Fruit fly (Drosophila melanogaster) whole organism, embryonic: ENCODE results near the gene Enoph.

Experiments used
- Abd-B ChIP-seq: fragments of 200-800 bp; sonication (Bioruptor generic); optimal IDR thresholded peaks from 2 replicates; lab custom pipeline; 2018; ENCODE audit warnings: missing biosample characterization, mild to moderate bottlenecking, missing genetic modification characterization, moderate library complexity
- Atf6 ChIP-seq: fragments of 200-800 bp; sonication (Bioruptor generic); IDR thresholded peaks from 2 replicates; pipeline ENCODE4 v1.3.6; 2022; ENCODE audit warnings: missing biosample characterization, missing genetic modification characterization
- CG10654 ChIP-seq: fragments of 200-800 bp; sonication (Bioruptor generic); optimal IDR thresholded peaks from 2 replicates; lab custom pipeline; 2016; ENCODE audit warnings: missing biosample characterization, missing genetic modification characterization
- CG10959 ChIP-seq: fragments of 200-800 bp; sonication (Bioruptor generic); IDR thresholded peaks from 2 replicates; pipeline ENCODE4 v1.3.6; 2022; ENCODE audit warnings: missing biosample characterization, missing genetic modification characterization
- CG11085 ChIP-seq: fragments of 200-800 bp; sonication (Bioruptor generic); IDR thresholded peaks from 2 replicates; pipeline ENCODE4 v1.3.6; 2022; ENCODE audit warnings: missing biosample characterization, missing genetic modification characterization
- CG11456 ChIP-seq: fragments of 200-800 bp; sonication (Bioruptor generic); IDR thresholded peaks from 3 replicates; pipeline ENCODE4 v1.3.6; 2022; ENCODE audit warnings: missing biosample characterization, missing genetic modification characterization
- CG11695 ChIP-seq: fragments of 200-800 bp; sonication (Bioruptor generic); IDR thresholded peaks from 3 replicates; pipeline ENCODE4 v1.3.6; 2022; ENCODE audit warnings: missing biosample characterization, missing genetic modification characterization
- CG12071 ChIP-seq: fragments of 200-800 bp; sonication (Bioruptor generic); optimal IDR thresholded peaks from 3 replicates; lab custom pipeline; 2018; ENCODE audit warnings: missing biosample characterization, mild to moderate bottlenecking, missing genetic modification characterization
- CG17802 ChIP-seq: fragments of 200-800 bp; sonication (Bioruptor generic); optimal IDR thresholded peaks from 2 replicates; lab custom pipeline; 2018; ENCODE audit warnings: missing biosample characterization, mild to moderate bottlenecking, missing genetic modification characterization, moderate library complexity
- CG17829 ChIP-seq: fragments of 200-800 bp; optimal IDR thresholded peaks from 2 replicates; lab custom pipeline; 2019; ENCODE audit warnings: missing biosample characterization, mild to moderate bottlenecking, missing genetic modification characterization, moderate library complexity
- CG1832 ChIP-seq: fragments of 200-800 bp; sonication (Bioruptor generic); optimal IDR thresholded peaks from 2 replicates; lab custom pipeline; 2017; ENCODE audit warnings: missing biosample characterization, mild to moderate bottlenecking, missing genetic modification characterization, inconsistent platforms
- CG2202 ChIP-seq: fragments of 200-800 bp; sonication (Bioruptor generic); optimal IDR thresholded peaks from 2 replicates; lab custom pipeline; 2018; ENCODE audit warnings: missing biosample characterization, mild to moderate bottlenecking, missing genetic modification characterization
- CG30403 ChIP-seq: fragments of 200-800 bp; sonication (Bioruptor generic); optimal IDR thresholded peaks from 3 replicates; lab custom pipeline; 2016; ENCODE audit warnings: missing biosample characterization, missing genetic modification characterization
- CG32532 ChIP-seq: fragments of 200-800 bp; sonication (Bioruptor generic); IDR thresholded peaks from 2 replicates; pipeline ENCODE4 v1.3.6; 2022; ENCODE audit warnings: missing biosample characterization, missing genetic modification characterization
- CG3847 ChIP-seq: fragments of 200-800 bp; sonication (Bioruptor generic); IDR thresholded peaks from 2 replicates; pipeline ENCODE4 v1.3.6; 2022; ENCODE audit warnings: missing biosample characterization, missing genetic modification characterization
- CG3995 ChIP-seq: fragments of 200-800 bp; sonication (Bioruptor generic); optimal IDR thresholded peaks from 3 replicates; lab custom pipeline; 2016; ENCODE audit warnings: missing biosample characterization, missing genetic modification characterization
- CG4282 ChIP-seq: fragments of 200-800 bp; sonication (Bioruptor generic); optimal IDR thresholded peaks from 2 replicates; lab custom pipeline; 2016; ENCODE audit warnings: missing biosample characterization, missing genetic modification characterization
- CG4707 ChIP-seq: fragments of 200-800 bp; sonication (Bioruptor generic); optimal IDR thresholded peaks from 2 replicates; lab custom pipeline; 2018; ENCODE audit warnings: missing biosample characterization, mild to moderate bottlenecking, missing genetic modification characterization, moderate library complexity
- CG9437 ChIP-seq: fragments of 200-800 bp; sonication (Bioruptor generic); optimal IDR thresholded peaks from 2 replicates; lab custom pipeline; 2018; ENCODE audit warnings: missing biosample characterization, mild to moderate bottlenecking, missing genetic modification characterization
- Camta ChIP-seq: fragments of 200-800 bp; sonication (Bioruptor generic); optimal IDR thresholded peaks from 2 replicates; lab custom pipeline; 2016; ENCODE audit warnings: missing biosample characterization, missing genetic modification characterization
- Dad ChIP-seq: fragments of 200-800 bp; sonication (Bioruptor generic); optimal IDR thresholded peaks from 3 replicates; lab custom pipeline; 2016; ENCODE audit warnings: missing biosample characterization, missing genetic modification characterization
- Dip3 ChIP-seq: fragments of 200-800 bp; sonication (Bioruptor generic); optimal IDR thresholded peaks from 3 replicates; lab custom pipeline; 2016; ENCODE audit warnings: missing biosample characterization, missing genetic modification characterization
- Doc2 ChIP-seq: fragments of 200-800 bp; sonication (Bioruptor generic); IDR thresholded peaks from 2 replicates; pipeline ENCODE4 v1.3.6; 2022; ENCODE audit warnings: missing biosample characterization, missing genetic modification characterization
- Dref ChIP-seq: fragments of 200-800 bp; sonication (Bioruptor generic); IDR thresholded peaks from 2 replicates; pipeline ENCODE4 v1.3.6; 2022; ENCODE audit warnings: missing biosample characterization, missing genetic modification characterization
- Fer1 ChIP-seq: fragments of 200-800 bp; sonication (Bioruptor generic); optimal IDR thresholded peaks from 2 replicates; lab custom pipeline; 2017; ENCODE audit warnings: missing biosample characterization, mild to moderate bottlenecking, missing genetic modification characterization
- GATAe ChIP-seq: fragments of 200-800 bp; sonication (Bioruptor generic); conservative IDR thresholded peaks from 2 replicates; pipeline ENCODE4 v1.3.6; 2022; ENCODE audit warnings: missing biosample characterization, missing genetic modification characterization
- Gug ChIP-seq: fragments of 200-800 bp; sonication (Bioruptor generic); IDR thresholded peaks from 4 replicates; pipeline ENCODE4 v1.3.6; 2022; ENCODE audit warnings: missing biosample characterization, missing genetic modification characterization
- Mad ChIP-seq: fragments of 200-800 bp; sonication (Bioruptor generic); optimal IDR thresholded peaks from 2 replicates; lab custom pipeline; 2016; ENCODE audit warnings: missing biosample characterization, missing genetic modification characterization
- NC2α ChIP-seq: fragments of 200-800 bp; sonication (Bioruptor generic); optimal IDR thresholded peaks from 2 replicates; lab custom pipeline; 2016; ENCODE audit warnings: missing biosample characterization, missing genetic modification characterization
- NfI ChIP-seq: fragments of 200-800 bp; sonication (Bioruptor generic); optimal IDR thresholded peaks from 3 replicates; lab custom pipeline; 2018; ENCODE audit warnings: missing biosample characterization, mild to moderate bottlenecking, missing genetic modification characterization, moderate library complexity
- Sry-δ ChIP-seq: fragments of 200-800 bp; sonication (Bioruptor generic); optimal IDR thresholded peaks from 2 replicates; lab custom pipeline; 2016; ENCODE audit warnings: missing biosample characterization, missing genetic modification characterization
- Taf1 ChIP-seq: fragments of 200-800 bp; sonication (Bioruptor generic); IDR thresholded peaks from 2 replicates; pipeline ENCODE4 v1.3.6; 2022; ENCODE audit warnings: missing biosample characterization, missing genetic modification characterization
- ato ChIP-seq: fragments of 200-800 bp; sonication (Bioruptor generic); IDR thresholded peaks from 2 replicates; pipeline ENCODE4 v1.3.6; 2022; ENCODE audit warnings: missing biosample characterization, missing genetic modification characterization; ENCODE audit not compliant: partially characterized antibody
- chif ChIP-seq, 2 experiments: fragments of 200-800 bp; sonication (Bioruptor generic); optimal IDR thresholded peaks; 3 replicates each; lab custom pipeline; 2016; ENCODE audit warnings: missing biosample characterization in 2 of 2, missing genetic modification characterization in 2 of 2
- crc ChIP-seq: fragments of 200-800 bp; sonication (Bioruptor generic); optimal IDR thresholded peaks from 2 replicates; lab custom pipeline; 2016; ENCODE audit warnings: missing biosample characterization, missing genetic modification characterization
- cwo ChIP-seq: fragments of 200-800 bp; sonication (Bioruptor generic); optimal IDR thresholded peaks from 3 replicates; lab custom pipeline; 2017; ENCODE audit warnings: missing biosample characterization, missing genetic modification characterization, mild to moderate bottlenecking, moderate library complexity, missing genetic modification reagents
- gro ChIP-seq: fragments of 200-800 bp; sonication (Bioruptor generic); optimal IDR thresholded peaks from 2 replicates; lab custom pipeline; 2016; ENCODE audit warnings: missing biosample characterization, missing genetic modification characterization
- gt ChIP-seq: fragments of 200-800 bp; sonication (Bioruptor generic); IDR thresholded peaks from 2 replicates; pipeline ENCODE4 v1.3.6; 2022; ENCODE audit warnings: missing biosample characterization, missing genetic modification characterization
- knrl ChIP-seq: fragments of 200-800 bp; sonication (Bioruptor generic); IDR thresholded peaks from 3 replicates; pipeline ENCODE4 v1.3.6; 2022; ENCODE audit warnings: missing biosample characterization, missing genetic modification characterization; ENCODE audit not compliant: partially characterized antibody
- onecut ChIP-seq: fragments of 200-800 bp; sonication (Bioruptor generic); IDR thresholded peaks from 2 replicates; pipeline ENCODE4 v1.3.6; 2022; ENCODE audit warnings: missing biosample characterization, missing genetic modification characterization
- org-1 ChIP-seq: fragments of 200-800 bp; sonication (Bioruptor generic); optimal IDR thresholded peaks from 2 replicates; lab custom pipeline; 2017; ENCODE audit warnings: missing biosample characterization, missing genetic modification characterization
- pnt ChIP-seq: fragments of 200-800 bp; sonication (Bioruptor generic); optimal IDR thresholded peaks from 3 replicates; lab custom pipeline; 2016; ENCODE audit warnings: missing biosample characterization, missing genetic modification characterization
- sens-2 ChIP-seq: fragments of 200-800 bp; sonication (Bioruptor generic); IDR thresholded peaks from 2 replicates; pipeline ENCODE4 v1.3.6; 2022; ENCODE audit warnings: missing biosample characterization, missing genetic modification characterization
- slp2 ChIP-seq: fragments of 200-800 bp; sonication (Bioruptor generic); optimal IDR thresholded peaks from 2 replicates; lab custom pipeline; 2016; ENCODE audit warnings: missing biosample characterization, missing genetic modification characterization
- tgo ChIP-seq: fragments of 200-800 bp; sonication (Bioruptor generic); IDR thresholded peaks from 3 replicates; pipeline ENCODE4 v1.3.6; 2022; ENCODE audit warnings: missing biosample characterization, missing genetic modification characterization
- tio ChIP-seq: fragments of 200-800 bp; sonication (Bioruptor generic); optimal IDR thresholded peaks from 2 replicates; lab custom pipeline; 2017; ENCODE audit warnings: missing biosample characterization, missing genetic modification characterization, inconsistent platforms
- trem ChIP-seq: fragments of 200-800 bp; optimal IDR thresholded peaks from 3 replicates; lab custom pipeline; 2019; ENCODE audit warnings: missing biosample characterization, mild to moderate bottlenecking, missing genetic modification characterization, moderate library complexity
- unc-4 ChIP-seq: fragments of 200-800 bp; sonication (Bioruptor generic); IDR thresholded peaks from 2 replicates; pipeline ENCODE4 v1.3.6; 2022; ENCODE audit warnings: missing biosample characterization, missing genetic modification characterization; ENCODE audit not compliant: partially characterized antibody
- zen ChIP-seq: fragments of 200-800 bp; sonication (Bioruptor generic); optimal IDR thresholded peaks from 3 replicates; lab custom pipeline; 2018; ENCODE audit warnings: missing biosample characterization, mild to moderate bottlenecking, missing genetic modification characterization, moderate library complexity
- zen2 ChIP-seq: fragments of 200-800 bp; sonication (Bioruptor generic); IDR thresholded peaks from 3 replicates; pipeline ENCODE4 v1.3.6; 2022; ENCODE audit warnings: missing biosample characterization, missing genetic modification characterization; ENCODE audit not compliant: partially characterized antibody

Enoph gene

dm6 chr3R:5283360-5283963, 27.0 kb upstream of the Enoph start (continued):
- peak; percentile 85 for TF ChIP-seq CG4282 (GFP tag; lab: Kevin White, UChicago)
- TF ChIP-seq CG11695 (GFP tag; lab: Robert Waterston, UW): peak; percentile 90; the same call in 2 of the 3 replicates
- peak; percentile 96 for TF ChIP-seq CG30403 (GFP tag; lab: Kevin White, UChicago)
- TF ChIP-seq CG17829 (tag; lab: Kevin White, UChicago): peak; percentile 92
- TF ChIP-seq knrl (GFP tag; lab: Robert Waterston, UW): no peak
- peak; percentile 68 for TF ChIP-seq Mad (GFP tag; lab: Kevin White, UChicago)
- TF ChIP-seq sens-2 (GFP tag; lab: Robert Waterston, UW): peak; percentile 73
- peak; percentile 95 for TF ChIP-seq Fer1
- peak; percentile 71; the same call in 1 of the 2 replicates for TF ChIP-seq Taf1 (GFP tag; lab: Robert Waterston, UW)
- 0 out of 2 replicates have a peak, but pooled peaks have one; percentile 40 for TF ChIP-seq Doc2
- peak; percentile 67 for TF ChIP-seq CG11085 (GFP tag; lab: Robert Waterston, UW)
- TF ChIP-seq CG1832 (GFP tag; lab: Kevin White, UChicago): no peak
- TF ChIP-seq tio (GFP tag; lab: Kevin White, UChicago): peak; percentile 84
- peak; percentile 77 for TF ChIP-seq CG4707
- TF ChIP-seq gro (GFP tag; lab: Kevin White, UChicago): peak; percentile 97
- peak; percentile 77 for TF ChIP-seq trem (tag; lab: Kevin White, UChicago)
- TF ChIP-seq CG17802 (tag; lab: Kevin White, UChicago): peak; percentile 63
- TF ChIP-seq CG32532 (GFP tag; lab: Robert Waterston, UW): peak; percentile 87
- TF ChIP-seq Dref (GFP tag; lab: Robert Waterston, UW): no peak
- TF ChIP-seq CG9437 (GFP tag; lab: Kevin White, UChicago): peak; percentile 85
- TF ChIP-seq onecut: peak; percentile 78
- peak; percentile 84 for TF ChIP-seq CG3847
- TF ChIP-seq cwo (GFP tag; lab: Kevin White, UChicago): peak; percentile 90
- peak; percentile 60 for TF ChIP-seq Sry-δ (GFP tag; lab: Kevin White, UChicago)
- TF ChIP-seq tgo (GFP tag; lab: Robert Waterston, UW): peak; percentile 84
- peak; percentile 92 for TF ChIP-seq CG12071 (GFP tag; lab: Kevin White, UChicago)
- peak; percentile 65 for TF ChIP-seq zen
- peak; percentile 88 for TF ChIP-seq slp2 (GFP tag; lab: Kevin White, UChicago)
- TF ChIP-seq CG2202: peak; percentile 73
- peak; percentile 94 for TF ChIP-seq org-1 (GFP tag; lab: Kevin White, UChicago)
- peak; percentile 86 for TF ChIP-seq Camta (GFP tag; lab: Kevin White, UChicago)
- TF ChIP-seq Gug (GFP tag; lab: Robert Waterston, UW): peak; percentile 80
- peak; percentile 86 to 90 for TF ChIP-seq chif (GFP tag; optimal IDR thresholded peaks at IDR 0.05; lab: Kevin White, UChicago)
- TF ChIP-seq pnt (GFP tag; lab: Kevin White, UChicago): peak; percentile 93
- TF ChIP-seq CG3995: peak; percentile 65
- TF ChIP-seq gt (GFP tag; lab: Robert Waterston, UW): 0 out of 2 replicates have a peak, but pooled peaks have one; percentile 21
- TF ChIP-seq CG11456: peak; percentile 79; the same call in 1 of the 3 replicates
- TF ChIP-seq CG10959 (GFP tag; lab: Robert Waterston, UW): 0 out of 2 replicates have a peak, but pooled peaks have one; percentile 51
- TF ChIP-seq Dip3 (GFP tag; lab: Kevin White, UChicago): peak; percentile 91
- TF ChIP-seq unc-4 (GFP tag; lab: Robert Waterston, UW): no peak
- TF ChIP-seq NC2α (GFP tag; lab: Kevin White, UChicago): peak; percentile 78
- peak; percentile 87 for TF ChIP-seq NfI (GFP tag; lab: Kevin White, UChicago)
- TF ChIP-seq Dad: peak; percentile 88
- peak; percentile 86 for TF ChIP-seq crc (GFP tag; lab: Kevin White, UChicago)
- peak; percentile 84 for TF ChIP-seq CG10654 (GFP tag; lab: Kevin White, UChicago)
- TF ChIP-seq GATAe (GFP tag; lab: Robert Waterston, UW): peak; percentile 69; the same call in 1 of the 2 replicates
- TF ChIP-seq Abd-B (GFP tag; lab: Kevin White, UChicago): peak; percentile 91
- TF ChIP-seq Atf6 (GFP tag; lab: Robert Waterston, UW): peak; percentile 90
- TF ChIP-seq ato (GFP tag; lab: Robert Waterston, UW): no peak
- no peak for TF ChIP-seq zen2 (GFP tag; lab: Robert Waterston, UW)
